Worm (Caenorhabditis elegans): ENCODE measurements around the gene kmo-1.

DNA sequence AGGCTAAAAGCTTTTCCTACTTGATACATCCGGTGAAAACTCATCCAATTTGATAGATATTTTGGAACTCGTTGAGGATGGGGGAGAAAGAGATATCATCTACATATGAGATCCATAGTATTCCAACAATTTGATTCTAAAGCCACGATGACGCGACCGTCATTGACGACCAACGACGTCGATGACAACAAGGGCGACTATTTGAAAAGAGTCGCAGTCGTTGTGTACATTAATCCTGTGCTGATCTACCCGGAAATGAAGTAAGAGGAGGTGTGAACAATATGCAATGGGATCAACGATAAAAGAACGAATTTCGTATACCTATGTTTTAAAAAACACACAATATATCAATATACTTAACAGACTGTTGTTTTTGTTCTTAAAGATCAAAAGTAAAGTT lies 42.2 kb downstream of the kmo-1 start:
- TF ChIP-seq nhr-11 (tag; optimal IDR thresholded peaks at IDR 0.05) (no peak), spr-1 (tag; optimal IDR thresholded peaks at IDR 0.05) (no peak), zfp-2 (tag; optimal IDR thresholded peaks at IDR 0.05) (no peak), ceh-62 (tag; optimal IDR thresholded peaks at IDR 0.05) (no peak), egl-27 (tag; optimal IDR thresholded peaks at IDR 0.05) (no peak), skn-1 (tag; optimal IDR thresholded peaks at IDR 0.05) (no peak), ceh-32 (tag; optimal IDR thresholded peaks at IDR 0.05; ENCODE audit: poor library complexity) (no peak), php-3 (GFP tag; IDR thresholded peaks at IDR 0.05) (no peak), ama-1 (optimal IDR thresholded peaks at IDR 0.05) (no peak), snpc-1.2 (GFP tag; IDR thresholded peaks at IDR 0.05) (no peak)
